Worm (Caenorhabditis elegans) whole organism, L4/young adult: ENCODE measurements around the gene F55A4.7.

Source experiments
- W03F9.2 ChIP-seq: fragments of 150-350 bp; optimal IDR thresholded peaks from 2 replicates; lab custom pipeline; 2014; ENCODE audit warnings: missing biosample characterization, missing genetic modification characterization
- dao-5 ChIP-seq: sonication (generic microtip); optimal IDR thresholded peaks from 2 replicates; lab custom pipeline; 2016; ENCODE audit warnings: missing genotype, missing genetic modification characterization, moderate library complexity, missing compliant biosample characterization

- TF ChIP-seq dao-5 (no peak), W03F9.2 (tag; lab: Kevin White, UChicago) (no peak)
Observed at ce11 chrX:1086406-1086897, 48.2 kb upstream of the F55A4.7 start.
